Fruit fly (Drosophila melanogaster) whole organism, embryonic: ENCODE results near the gene CG11353.

ENCODE experiments used
- Antp ChIP-seq: fragments of 200-800 bp; sonication (Bioruptor generic); optimal IDR thresholded peaks from 3 replicates; lab custom pipeline; 2016; ENCODE audit warnings: missing biosample characterization, missing genetic modification characterization
- CG1024 ChIP-seq: fragments of 200-800 bp; sonication (Bioruptor generic); IDR thresholded peaks from 2 replicates; pipeline ENCODE4 v1.3.6; 2022; ENCODE audit warnings: missing biosample characterization, missing genetic modification characterization
- CG10565 ChIP-seq: fragments of 200-800 bp; sonication (Bioruptor generic); optimal IDR thresholded peaks from 3 replicates; lab custom pipeline; 2016; ENCODE audit warnings: missing biosample characterization, mild to moderate bottlenecking, missing genetic modification characterization
- CG12769 ChIP-seq: fragments of 200-800 bp; sonication (Bioruptor generic); optimal IDR thresholded peaks from 2 replicates; lab custom pipeline; 2019; ENCODE audit warnings: missing biosample characterization, mild to moderate bottlenecking, missing genetic modification characterization, moderate library complexity
- CG13296 ChIP-seq: fragments of 200-800 bp; sonication (Bioruptor generic); optimal IDR thresholded peaks from 3 replicates; lab custom pipeline; 2018; ENCODE audit warnings: missing biosample characterization, mild to moderate bottlenecking, missing genetic modification characterization
- CG15514 ChIP-seq: fragments of 200-800 bp; sonication (Bioruptor generic); optimal IDR thresholded peaks from 3 replicates; lab custom pipeline; 2017; ENCODE audit warnings: missing biosample characterization, missing genetic modification characterization, mild to moderate bottlenecking, moderate library complexity, missing genetic modification reagents
- CG18262 ChIP-seq: fragments of 200-800 bp; optimal IDR thresholded peaks from 3 replicates; lab custom pipeline; 2019; ENCODE audit warnings: missing biosample characterization, mild to moderate bottlenecking, missing genetic modification characterization, moderate library complexity
- CG2712 ChIP-seq: fragments of 200-800 bp; optimal IDR thresholded peaks from 3 replicates; lab custom pipeline; 2019; ENCODE audit warnings: missing biosample characterization, mild to moderate bottlenecking, missing genetic modification characterization, moderate library complexity
- CG2889 ChIP-seq: fragments of 200-800 bp; sonication (Bioruptor generic); IDR thresholded peaks from 3 replicates; pipeline ENCODE4 v1.3.6; 2022; ENCODE audit warnings: missing biosample characterization, missing genetic modification characterization
- CG30020 ChIP-seq: fragments of 200-800 bp; optimal IDR thresholded peaks from 2 replicates; lab custom pipeline; 2019; ENCODE audit warnings: missing biosample characterization, mild to moderate bottlenecking, missing genetic modification characterization, moderate library complexity
- CG31441 ChIP-seq: fragments of 200-800 bp; sonication (Bioruptor generic); IDR thresholded peaks from 2 replicates; pipeline ENCODE4 v1.3.6; 2022; ENCODE audit warnings: missing biosample characterization, missing genetic modification characterization
- CG33213 ChIP-seq: fragments of 200-800 bp; sonication (Bioruptor generic); optimal IDR thresholded peaks from 3 replicates; lab custom pipeline; 2016; ENCODE audit warnings: missing biosample characterization, missing genetic modification characterization
- CG7357 ChIP-seq: fragments of 200-800 bp; sonication (Bioruptor generic); IDR thresholded peaks from 3 replicates; pipeline ENCODE4 v1.3.6; 2022; ENCODE audit warnings: missing biosample characterization, missing genetic modification characterization
- CG7839 ChIP-seq: fragments of 200-800 bp; sonication (Bioruptor generic); optimal IDR thresholded peaks from 3 replicates; lab custom pipeline; 2018; ENCODE audit warnings: missing biosample characterization, mild to moderate bottlenecking, missing genetic modification characterization, moderate library complexity
- CG7987 ChIP-seq: fragments of 200-800 bp; sonication (Bioruptor generic); optimal IDR thresholded peaks from 2 replicates; lab custom pipeline; 2018; ENCODE audit warnings: missing biosample characterization, mild to moderate bottlenecking, missing genetic modification characterization, moderate library complexity
- CG8089 ChIP-seq: fragments of 200-800 bp; sonication (Bioruptor generic); optimal IDR thresholded peaks from 3 replicates; lab custom pipeline; 2016; ENCODE audit warnings: missing biosample characterization, missing genetic modification characterization
- CG8359 ChIP-seq: fragments of 200-800 bp; sonication (Bioruptor generic); optimal IDR thresholded peaks from 2 replicates; lab custom pipeline; 2017; ENCODE audit warnings: missing biosample characterization, mild to moderate bottlenecking, missing genetic modification characterization, borderline replicate concordance
- Dbx ChIP-seq: fragments of 200-800 bp; sonication (Bioruptor generic); IDR thresholded peaks from 3 replicates; pipeline ENCODE4 v1.3.6; 2022; ENCODE audit warnings: missing biosample characterization, missing genetic modification characterization
- Dfd ChIP-seq, 2 experiments: fragments of >200 bp; optimal IDR thresholded peaks; 2 replicates each; lab custom pipeline; 2017; ENCODE audit warnings: missing biosample characterization in 2 of 2, missing genetic modification characterization in 2 of 2
- Dip3 ChIP-seq: fragments of 200-800 bp; sonication (Bioruptor generic); optimal IDR thresholded peaks from 3 replicates; lab custom pipeline; 2016; ENCODE audit warnings: missing biosample characterization, missing genetic modification characterization
- Dref ChIP-seq: fragments of 200-800 bp; sonication (Bioruptor generic); IDR thresholded peaks from 2 replicates; pipeline ENCODE4 v1.3.6; 2022; ENCODE audit warnings: missing biosample characterization, missing genetic modification characterization
- ERR ChIP-seq: fragments of 200-800 bp; sonication (Bioruptor generic); optimal IDR thresholded peaks from 2 replicates; lab custom pipeline; 2016; ENCODE audit warnings: missing biosample characterization, missing genetic modification characterization
- HLH4C ChIP-seq: fragments of 200-800 bp; sonication (Bioruptor generic); IDR thresholded peaks from 3 replicates; pipeline ENCODE4 v1.3.6; 2022; ENCODE audit warnings: missing biosample characterization, missing genetic modification characterization; ENCODE audit not compliant: partially characterized antibody
- Jarid2 ChIP-seq: fragments of 200-800 bp; sonication (Bioruptor generic); optimal IDR thresholded peaks from 3 replicates; lab custom pipeline; 2017; ENCODE audit warnings: mild to moderate bottlenecking, missing biosample characterization, missing genetic modification reagents, missing genetic modification characterization
- Lpt ChIP-seq: fragments of >200 bp; optimal IDR thresholded peaks from 2 replicates; lab custom pipeline; 2018; ENCODE audit warnings: missing biosample characterization, missing genetic modification characterization
- MBD-R2 ChIP-seq: fragments of 200-800 bp; sonication (Bioruptor generic); IDR thresholded peaks from 2 replicates; pipeline ENCODE4 v1.3.6; 2022; ENCODE audit warnings: missing biosample characterization, missing genetic modification characterization
- Med ChIP-seq: fragments of 200-800 bp; sonication (Bioruptor generic); peaks from one replicate; lab custom pipeline; 2016; ENCODE audit warnings: missing biosample characterization, missing genetic modification characterization, mild to moderate bottlenecking, inconsistent platforms, moderate library complexity
- Mrtf ChIP-seq: fragments of 200-800 bp; sonication (Bioruptor generic); IDR thresholded peaks from 3 replicates; pipeline ENCODE4 v1.3.6; 2022; ENCODE audit warnings: missing biosample characterization, missing genetic modification characterization
- Myb ChIP-seq: fragments of 200-800 bp; sonication (Bioruptor generic); optimal IDR thresholded peaks from 2 replicates; lab custom pipeline; 2016; ENCODE audit warnings: missing biosample characterization, missing genetic modification characterization
- Rfx ChIP-seq: fragments of 200-800 bp; sonication (Bioruptor generic); IDR thresholded peaks from 2 replicates; pipeline ENCODE4 v1.3.6; 2022; ENCODE audit warnings: missing biosample characterization, missing genetic modification characterization
- Six4 ChIP-seq: fragments of 200-800 bp; sonication (Bioruptor generic); optimal IDR thresholded peaks from 2 replicates; lab custom pipeline; 2016; ENCODE audit warnings: missing biosample characterization, missing genetic modification characterization
- Spps ChIP-seq: fragments of 200-800 bp; sonication (Bioruptor generic); optimal IDR thresholded peaks from 2 replicates; lab custom pipeline; 2018; ENCODE audit warnings: missing biosample characterization, mild to moderate bottlenecking, missing genetic modification characterization
- Xbp1 ChIP-seq: fragments of 200-800 bp; sonication (Bioruptor generic); optimal IDR thresholded peaks from 3 replicates; lab custom pipeline; 2016; ENCODE audit warnings: missing biosample characterization, mild to moderate bottlenecking, missing genetic modification characterization
- aop ChIP-seq: fragments of 200-800 bp; sonication (Bioruptor generic); IDR thresholded peaks from 2 replicates; pipeline ENCODE4 v1.3.6; 2022; ENCODE audit warnings: missing biosample characterization, missing genetic modification characterization
- bigmax ChIP-seq: fragments of 200-800 bp; sonication (Bioruptor generic); optimal IDR thresholded peaks from 2 replicates; lab custom pipeline; 2018; ENCODE audit warnings: missing biosample characterization, mild to moderate bottlenecking, missing genetic modification characterization
- chinmo ChIP-seq: fragments of 200-800 bp; sonication (Bioruptor generic); IDR thresholded peaks from 4 replicates; pipeline ENCODE4 v1.3.6; 2022; ENCODE audit warnings: missing biosample characterization, missing genetic modification characterization; ENCODE audit not compliant: partially characterized antibody
- chm ChIP-seq: fragments of 200-800 bp; sonication (Bioruptor generic); IDR thresholded peaks from 2 replicates; pipeline ENCODE4 v1.3.6; 2022; ENCODE audit warnings: missing biosample characterization, missing genetic modification characterization
- cwo ChIP-seq: fragments of 200-800 bp; sonication (Bioruptor generic); optimal IDR thresholded peaks from 3 replicates; lab custom pipeline; 2017; ENCODE audit warnings: missing biosample characterization, missing genetic modification characterization, mild to moderate bottlenecking, moderate library complexity, missing genetic modification reagents
- ftz-f1 ChIP-seq: fragments of 200-800 bp; sonication (Bioruptor generic); optimal IDR thresholded peaks from 2 replicates; lab custom pipeline; 2016; ENCODE audit warnings: missing biosample characterization, missing genetic modification characterization
- grn ChIP-seq: fragments of 200-800 bp; sonication (Bioruptor generic); optimal IDR thresholded peaks from 3 replicates; lab custom pipeline; 2017; ENCODE audit warnings: missing biosample characterization, missing genetic modification characterization
- h ChIP-seq: fragments of >200 bp; optimal IDR thresholded peaks from 2 replicates; lab custom pipeline; 2017
- hbn ChIP-seq: fragments of 200-800 bp; sonication (Bioruptor generic); IDR thresholded peaks from 2 replicates; pipeline ENCODE4 v1.3.6; 2022; ENCODE audit warnings: missing biosample characterization, missing genetic modification characterization; ENCODE audit not compliant: partially characterized antibody
- inv ChIP-seq: fragments of 200-800 bp; sonication (Bioruptor generic); IDR thresholded peaks from 2 replicates; pipeline ENCODE4 v1.3.6; 2022; ENCODE audit warnings: missing biosample characterization, missing genetic modification characterization; ENCODE audit not compliant: partially characterized antibody
- nmo ChIP-seq: fragments of 200-800 bp; sonication (Bioruptor generic); optimal IDR thresholded peaks from 2 replicates; lab custom pipeline; 2018; ENCODE audit warnings: missing biosample characterization, mild to moderate bottlenecking, missing genetic modification characterization, moderate library complexity
- psq ChIP-seq: fragments of 200-800 bp; sonication (Bioruptor generic); optimal IDR thresholded peaks from 2 replicates; lab custom pipeline; 2017; ENCODE audit warnings: missing biosample characterization, missing genetic modification characterization
- ranshi ChIP-seq: fragments of 200-800 bp; sonication (Bioruptor generic); IDR thresholded peaks from 2 replicates; pipeline ENCODE4 v1.3.6; 2022; ENCODE audit warnings: missing biosample characterization, missing genetic modification characterization
- salm ChIP-seq: fragments of 200-800 bp; sonication (Bioruptor generic); optimal IDR thresholded peaks from 2 replicates; lab custom pipeline; 2018; ENCODE audit warnings: missing biosample characterization, mild to moderate bottlenecking, missing genetic modification characterization
- sens ChIP-seq: fragments of 200-800 bp; sonication (Bioruptor generic); peaks from one replicate; lab custom pipeline; 2016; ENCODE audit warnings: missing biosample characterization, missing genetic modification characterization
- sqz ChIP-seq: fragments of 200-800 bp; sonication (Bioruptor generic); optimal IDR thresholded peaks from 3 replicates; lab custom pipeline; 2018; ENCODE audit warnings: missing biosample characterization, mild to moderate bottlenecking, missing genetic modification characterization
- tin ChIP-seq: fragments of 200-800 bp; sonication (Bioruptor generic); optimal IDR thresholded peaks from 3 replicates; lab custom pipeline; 2016; ENCODE audit warnings: missing biosample characterization, missing genetic modification characterization

CG11353 gene

dm6 chr3L:4541573-4542371 is 8.8 kb downstream of the CG11353 start, which contains the start of gene CG11357 (continued):
- TF ChIP-seq Dip3 (GFP tag; lab: Kevin White, UChicago) (peak; percentile 79), Xbp1 (peak; percentile 98), Mrtf (GFP tag; lab: Robert Waterston, UW) (peak; percentile 98), Dref (GFP tag; lab: Robert Waterston, UW) (peak; percentile 69), CG12769 (tag; lab: Kevin White, UChicago) (peak; percentile 71), ranshi (GFP tag; lab: Robert Waterston, UW) (peak; percentile 99), Myb (GFP tag; lab: Kevin White, UChicago) (peak; percentile 67), hbn (GFP tag; lab: Robert Waterston, UW) (peak; percentile 66), Dbx (GFP tag; lab: Robert Waterston, UW) (peak; percentile 99), CG7987 (GFP tag; lab: Kevin White, UChicago) (peak; percentile 96), sqz (peak; percentile 98), CG7357 (peak; percentile 95), CG18262 (tag; lab: Kevin White, UChicago) (peak; percentile 99), Jarid2 (GFP tag; lab: Kevin White, UChicago) (peak; percentile 84), CG30020 (tag; lab: Kevin White, UChicago) (peak; percentile 88), ftz-f1 (GFP tag; lab: Kevin White, UChicago) (peak; percentile 45), Lpt (GFP tag; lab: Kevin White, UChicago) (no peak), h (lab: Kevin White, UChicago) (no peak), psq (GFP tag; lab: Kevin White, UChicago) (peak; percentile 91), Dfd (GFP tag; optimal IDR thresholded peaks at IDR 0.05; lab: Kevin White, UChicago) (no peak), CG2712 (tag; lab: Kevin White, UChicago) (peak; percentile 99), aop (GFP tag; lab: Robert Waterston, UW) (peak; percentile 75), chm (GFP tag; lab: Robert Waterston, UW) (peak; percentile 98), CG8089 (GFP tag; lab: Kevin White, UChicago) (peak; percentile 59), CG33213 (GFP tag; lab: Kevin White, UChicago) (peak; percentile 53), MBD-R2 (GFP tag; lab: Robert Waterston, UW) (peak; percentile 99), cwo (GFP tag; lab: Kevin White, UChicago) (peak; percentile 96), Med (GFP tag; lab: Kevin White, UChicago) (peak; percentile 96), CG1024 (peak; percentile 95), Spps (tag; lab: Kevin White, UChicago) (peak; percentile 98), HLH4C (GFP tag; lab: Robert Waterston, UW) (peak; percentile 73), salm (tag; lab: Kevin White, UChicago) (peak; percentile 99), Antp (GFP tag; lab: Kevin White, UChicago) (peak; percentile 74), inv (GFP tag; lab: Robert Waterston, UW) (peak; percentile 68), chinmo (GFP tag; lab: Robert Waterston, UW) (peak; percentile 84), CG13296 (GFP tag; lab: Kevin White, UChicago) (peak; percentile 99), sens (GFP tag; lab: Kevin White, UChicago) (peak; percentile 97), nmo (GFP tag; lab: Kevin White, UChicago) (peak; percentile 99), Six4 (GFP tag; lab: Kevin White, UChicago) (peak; percentile 93), CG15514 (GFP tag; lab: Kevin White, UChicago) (peak; percentile 94), CG2889 (peak; percentile 97), bigmax (GFP tag; lab: Kevin White, UChicago) (peak; percentile 70), grn (GFP tag; lab: Kevin White, UChicago) (peak; percentile 34), CG7839 (tag; lab: Kevin White, UChicago) (peak; percentile 99), tin (GFP tag; lab: Kevin White, UChicago) (peak; percentile 96), ERR (GFP tag; lab: Kevin White, UChicago) (peak; percentile 35), Rfx (GFP tag; lab: Robert Waterston, UW) (peak; percentile 99), CG8359 (GFP tag; lab: Kevin White, UChicago) (peak; percentile 90), CG10565 (GFP tag; lab: Kevin White, UChicago) (peak; percentile 63), CG31441 (GFP tag; lab: Robert Waterston, UW) (peak; percentile 98)
